Comparison of ENCODE assay signal across 3 fruit fly cellular contexts in genomic region chr3R:14728713-14729685, dm6.
A peak's percentile ranks its signal among the peaks of the same experiment; 100 is the strongest.
TF ChIP-seq lines count a peak whose summit lies in the region.

No protein-coding gene starts in this region.

TF ChIP-seq in whole organism, embryonic, 481 proteins besides CTCF, POLR2A, EP300 and RAD21 (continued from another document and continues in another):
- 0 out of 4 replicates have a peak, but pooled peaks have one; percentile 12 for TF ChIP-seq Dll (GFP tag; IDR thresholded peaks at IDR 0.05; lab: Robert Waterston, UW; ENCODE audit: partially characterized antibody)
- peak; percentile 26 for TF ChIP-seq lilli (GFP tag; optimal IDR thresholded peaks at IDR 0.05; lab: Kevin White, UChicago)
- peak; percentile 90 for TF ChIP-seq Ets65A (GFP tag; lab: Kevin White, UChicago)
- peak; percentile 39 for TF ChIP-seq Xbp1 (GFP tag; optimal IDR thresholded peaks at IDR 0.05; lab: Kevin White, UChicago)
- TF ChIP-seq Blimp-1 (GFP tag; optimal IDR thresholded peaks at IDR 0.05; lab: Kevin White, UChicago) = peak; percentile 41
- no peak for TF ChIP-seq CG12299 (tag; optimal IDR thresholded peaks at IDR 0.05; lab: Kevin White, UChicago)
- peak; percentile 51; the same call in 1 of the 2 replicates for TF ChIP-seq CG1024 (GFP tag; IDR thresholded peaks at IDR 0.05; lab: Robert Waterston, UW)
- TF ChIP-seq oc (tag; optimal IDR thresholded peaks at IDR 0.05; lab: Kevin White, UChicago) = peak; percentile 33
- no peak for TF ChIP-seq CG33557 (GFP tag; optimal IDR thresholded peaks at IDR 0.05; lab: Kevin White, UChicago)
- peak; percentile 37 for TF ChIP-seq CG15514 (GFP tag; optimal IDR thresholded peaks at IDR 0.05; lab: Kevin White, UChicago)
- TF ChIP-seq MESR4 (GFP tag; optimal IDR thresholded peaks at IDR 0.05; lab: Kevin White, UChicago) = no peak
- TF ChIP-seq Chrac-16 (GFP tag; optimal IDR thresholded peaks at IDR 0.05; lab: Kevin White, UChicago) = peak; percentile 4
- TF ChIP-seq Xrp1 (GFP tag; IDR thresholded peaks at IDR 0.05; lab: Robert Waterston, UW) = peak; percentile 48; the same call in 1 of the 2 replicates
- TF ChIP-seq CG4404 (GFP tag; IDR thresholded peaks at IDR 0.05; lab: Robert Waterston, UW) = no peak
- peak; percentile 69 for TF ChIP-seq Sox100B (GFP tag; optimal IDR thresholded peaks at IDR 0.05; lab: Kevin White, UChicago)
- TF ChIP-seq CG4424 (GFP tag; optimal IDR thresholded peaks at IDR 0.05; lab: Kevin White, UChicago) = peak; percentile 37
- peak; percentile 28 for TF ChIP-seq CG9727 (GFP tag; optimal IDR thresholded peaks at IDR 0.05; lab: Kevin White, UChicago)
- TF ChIP-seq tgo (GFP tag; IDR thresholded peaks at IDR 0.05; lab: Robert Waterston, UW) = peak; percentile 60; the same call in 2 of the 3 replicates
- peak; percentile 56 for TF ChIP-seq CG9932 (GFP tag; IDR thresholded peaks at IDR 0.05; lab: Robert Waterston, UW)
- peak; percentile 28 for TF ChIP-seq CG7556 (GFP tag; optimal IDR thresholded peaks at IDR 0.05; lab: Kevin White, UChicago)
- no peak for TF ChIP-seq vnd (GFP tag; IDR thresholded peaks at IDR 0.05; lab: Robert Waterston, UW; ENCODE audit: partially characterized antibody)
- no peak for TF ChIP-seq CG2875 (GFP tag; optimal IDR thresholded peaks at IDR 0.05; lab: Kevin White, UChicago)
- peak; percentile 3 for TF ChIP-seq CG18619 (GFP tag; optimal IDR thresholded peaks at IDR 0.05; lab: Kevin White, UChicago)
- 0 out of 4 replicates have a peak, but pooled peaks have one; percentile 20 for TF ChIP-seq chinmo (GFP tag; IDR thresholded peaks at IDR 0.05; lab: Robert Waterston, UW; ENCODE audit: partially characterized antibody)
- TF ChIP-seq CG2712 (tag; optimal IDR thresholded peaks at IDR 0.05; lab: Kevin White, UChicago) = peak; percentile 65
- peak; percentile 37 for TF ChIP-seq CG10267 (tag; optimal IDR thresholded peaks at IDR 0.05; lab: Kevin White, UChicago)
- no peak for TF ChIP-seq pzg (GFP tag; optimal IDR thresholded peaks at IDR 0.05; lab: Kevin White, UChicago)
- TF ChIP-seq chn (GFP tag; optimal IDR thresholded peaks at IDR 0.05; lab: Kevin White, UChicago) = no peak
- TF ChIP-seq CG5245 (GFP tag; optimal IDR thresholded peaks at IDR 0.05; lab: Kevin White, UChicago) = peak; percentile 18
- TF ChIP-seq CG13894 (tag; optimal IDR thresholded peaks at IDR 0.05; lab: Kevin White, UChicago) = peak; percentile 62
- no peak; the same call in 2 of the 3 replicates for TF ChIP-seq Aef1 (GFP tag; IDR thresholded peaks at IDR 0.05; lab: Robert Waterston, UW)
- TF ChIP-seq Gug (GFP tag; IDR thresholded peaks at IDR 0.05; lab: Robert Waterston, UW) = no peak
- TF ChIP-seq Sox102F (GFP tag; optimal IDR thresholded peaks at IDR 0.05; lab: Kevin White, UChicago) = peak; percentile 85
- no peak for TF ChIP-seq hth (optimal IDR thresholded peaks at IDR 0.05; lab: Kevin White, UChicago)
- TF ChIP-seq CG16815 (GFP tag; optimal IDR thresholded peaks at IDR 0.05; lab: Kevin White, UChicago) = no peak
- no peak for TF ChIP-seq zfh2 (GFP tag; optimal IDR thresholded peaks at IDR 0.05; lab: Kevin White, UChicago)
- TF ChIP-seq lbe (GFP tag; optimal IDR thresholded peaks at IDR 0.05; lab: Kevin White, UChicago) = peak; percentile 2
- TF ChIP-seq E2f2 (GFP tag; IDR thresholded peaks at IDR 0.05; lab: Robert Waterston, UW) = peak; percentile 47
- TF ChIP-seq z (GFP tag; IDR thresholded peaks at IDR 0.05; lab: Robert Waterston, UW) = no peak
- no peak for TF ChIP-seq CG4707 (GFP tag; optimal IDR thresholded peaks at IDR 0.05; lab: Kevin White, UChicago)
- TF ChIP-seq Oaz (GFP tag; IDR thresholded peaks at IDR 0.05; lab: Robert Waterston, UW) = 0 out of 2 replicates have a peak, but pooled peaks have one; percentile 31
- peak; percentile 18 for TF ChIP-seq CG2120 (GFP tag; optimal IDR thresholded peaks at IDR 0.05; lab: Kevin White, UChicago)

TF ChIP-seq in whole organism, prepupa, 60 proteins besides CTCF, POLR2A, EP300 and RAD21 (continued from another document):
- TF ChIP-seq CG10669 (GFP tag; optimal IDR thresholded peaks at IDR 0.05; lab: Kevin White, UChicago) = peak; percentile 39
- TF ChIP-seq CG11762 (GFP tag; optimal IDR thresholded peaks at IDR 0.05; lab: Kevin White, UChicago; ENCODE audit: insufficient read depth) = peak; percentile 62
- TF ChIP-seq esn (GFP tag; optimal IDR thresholded peaks at IDR 0.05; lab: Kevin White, UChicago) = peak; percentile 71
- TF ChIP-seq dsx (GFP tag; optimal IDR thresholded peaks at IDR 0.05; lab: Kevin White, UChicago; ENCODE audit: poor library complexity, severe bottlenecking) = no peak
- TF ChIP-seq CG8119 (GFP tag; IDR thresholded peaks at IDR 0.05; lab: Robert Waterston, UW) = peak; percentile 73
- TF ChIP-seq Smox (GFP tag; optimal IDR thresholded peaks at IDR 0.05; lab: Kevin White, UChicago) = peak; percentile 65
- TF ChIP-seq CG10631 (GFP tag; optimal IDR thresholded peaks at IDR 0.05; lab: Kevin White, UChicago) = peak; percentile 40
- peak; percentile 76 for TF ChIP-seq achi (GFP tag; optimal IDR thresholded peaks at IDR 0.05; lab: Kevin White, UChicago)
- TF ChIP-seq Met (GFP tag; optimal IDR thresholded peaks at IDR 0.05; lab: Kevin White, UChicago) = peak; percentile 59
- TF ChIP-seq ss (GFP tag; optimal IDR thresholded peaks at IDR 0.05; lab: Kevin White, UChicago) = no peak
- TF ChIP-seq CG9139 (GFP tag; optimal IDR thresholded peaks at IDR 0.05; lab: Kevin White, UChicago) = no peak
- peak; percentile 9 for TF ChIP-seq Ets96B (tag; optimal IDR thresholded peaks at IDR 0.05; lab: Kevin White, UChicago)
- TF ChIP-seq CG3032 (tag; optimal IDR thresholded peaks at IDR 0.05; lab: Kevin White, UChicago) = peak; percentile 54
- TF ChIP-seq fd85E (GFP tag; optimal IDR thresholded peaks at IDR 0.05; lab: Kevin White, UChicago) = no peak
- TF ChIP-seq Blimp-1 (GFP tag; optimal IDR thresholded peaks at IDR 0.05; lab: Kevin White, UChicago) = peak; percentile 55
- TF ChIP-seq CG11294 (GFP tag; IDR thresholded peaks at IDR 0.05; lab: Robert Waterston, UW) = 0 out of 2 replicates have a peak, but pooled peaks have one; percentile 13
- peak; percentile 84 for TF ChIP-seq CG3919 (GFP tag; optimal IDR thresholded peaks at IDR 0.05; lab: Kevin White, UChicago)
- peak; percentile 62 for TF ChIP-seq acj6 (GFP tag; optimal IDR thresholded peaks at IDR 0.05; lab: Kevin White, UChicago)
- TF ChIP-seq Eip78C (GFP tag; lab: Kevin White, UChicago) = peak; percentile 90
- TF ChIP-seq Gug (GFP tag; IDR thresholded peaks at IDR 0.05; lab: Robert Waterston, UW) = peak; percentile 57
- peak; percentile 42 for TF ChIP-seq CG11902 (GFP tag; optimal IDR thresholded peaks at IDR 0.05; lab: Kevin White, UChicago)
- peak; percentile 37 for TF ChIP-seq lz (GFP tag; optimal IDR thresholded peaks at IDR 0.05; lab: Kevin White, UChicago)
- TF ChIP-seq CG6163 (GFP tag; IDR thresholded peaks at IDR 0.05; lab: Robert Waterston, UW) = peak; percentile 78
- TF ChIP-seq CG32006 (GFP tag; optimal IDR thresholded peaks at IDR 0.05; lab: Kevin White, UChicago) = peak; percentile 69
- TF ChIP-seq CG4318 (GFP tag; optimal IDR thresholded peaks at IDR 0.05; lab: Kevin White, UChicago) = peak; percentile 31
- TF ChIP-seq Hr39 (GFP tag; optimal IDR thresholded peaks at IDR 0.05; lab: Kevin White, UChicago) = no peak
- no peak for TF ChIP-seq Eip75B (GFP tag; optimal IDR thresholded peaks at IDR 0.05; lab: Kevin White, UChicago)
- TF ChIP-seq eg (GFP tag; IDR thresholded peaks at IDR 0.05; lab: Robert Waterston, UW) = peak; percentile 79
- peak; percentile 46 for TF ChIP-seq Hr4 (GFP tag; optimal IDR thresholded peaks at IDR 0.05; lab: Kevin White, UChicago)
- TF ChIP-seq CG34406 (GFP tag; optimal IDR thresholded peaks at IDR 0.05; lab: Kevin White, UChicago) = peak; percentile 79
- TF ChIP-seq svp (GFP tag; lab: Kevin White, UChicago) = peak; percentile 76
- TF ChIP-seq vri (GFP tag; optimal IDR thresholded peaks at IDR 0.05; lab: Kevin White, UChicago) = peak; percentile 65
- TF ChIP-seq CG6808 (GFP tag; optimal IDR thresholded peaks at IDR 0.05; lab: Kevin White, UChicago) = peak; percentile 26
- TF ChIP-seq Sox102F (GFP tag; optimal IDR thresholded peaks at IDR 0.05; lab: Kevin White, UChicago) = peak; percentile 62
- TF ChIP-seq Sox15 (GFP tag; optimal IDR thresholded peaks at IDR 0.05; lab: Kevin White, UChicago) = peak; percentile 23
- no peak for TF ChIP-seq dac (GFP tag; optimal IDR thresholded peaks at IDR 0.05; lab: Kevin White, UChicago)
- TF ChIP-seq CG1621 (tag; optimal IDR thresholded peaks at IDR 0.05; lab: Kevin White, UChicago) = no peak
- TF ChIP-seq CG15336 (GFP tag; IDR thresholded peaks at IDR 0.05; lab: Robert Waterston, UW) = peak; percentile 86
- peak; percentile 69 for TF ChIP-seq OdsH (GFP tag; optimal IDR thresholded peaks at IDR 0.05; lab: Kevin White, UChicago)
- peak; percentile 22 for TF ChIP-seq spab (GFP tag; optimal IDR thresholded peaks at IDR 0.05; lab: Kevin White, UChicago)

TF ChIP-seq in whole organism, wandering third instar larva, 38 proteins besides CTCF, POLR2A, EP300 and RAD21 (continued from another document):
- TF ChIP-seq woc (GFP tag; optimal IDR thresholded peaks at IDR 0.05; lab: Kevin White, UChicago) (no peak), tai (GFP tag; optimal IDR thresholded peaks at IDR 0.05; lab: Kevin White, UChicago) (no peak), CrebA (GFP tag; optimal IDR thresholded peaks at IDR 0.05; lab: Kevin White, UChicago; ENCODE audit: borderline replicate concordance) (no peak), Abd-B (GFP tag; optimal IDR thresholded peaks at IDR 0.05; lab: Kevin White, UChicago) (no peak), Jra (GFP tag; optimal IDR thresholded peaks at IDR 0.05; lab: Kevin White, UChicago) (no peak), Hnf4 (GFP tag; optimal IDR thresholded peaks at IDR 0.05; lab: Kevin White, UChicago) (no peak), jim (GFP tag; optimal IDR thresholded peaks at IDR 0.05; lab: Kevin White, UChicago) (no peak), Rel (GFP tag; optimal IDR thresholded peaks at IDR 0.05; lab: Kevin White, UChicago) (no peak), Rel (tag; optimal IDR thresholded peaks at IDR 0.05; lab: Kevin White, UChicago) (peak; percentile 94), psq (GFP tag; optimal IDR thresholded peaks at IDR 0.05; lab: Kevin White, UChicago) (peak; percentile 71), CG9705 (GFP tag; optimal IDR thresholded peaks at IDR 0.05; lab: Kevin White, UChicago) (no peak), Vsx2 (GFP tag; optimal IDR thresholded peaks at IDR 0.05; lab: Kevin White, UChicago; ENCODE audit: partially characterized antibody) (no peak), sage (GFP tag; optimal IDR thresholded peaks at IDR 0.05; lab: Kevin White, UChicago) (no peak), Sp1 (GFP tag; optimal IDR thresholded peaks at IDR 0.05; lab: Kevin White, UChicago) (peak; percentile 37), h (GFP tag; optimal IDR thresholded peaks at IDR 0.05; lab: Kevin White, UChicago) (peak; percentile 58), dmrt93B (GFP tag; optimal IDR thresholded peaks at IDR 0.05; lab: Kevin White, UChicago) (peak; percentile 57)
